Worm (Caenorhabditis elegans): ENCODE measurements around the gene C46C11.3.
A peak's percentile ranks its signal among the peaks of the same experiment; 100 is the strongest.

The C46C11.3 gene

DNA sequence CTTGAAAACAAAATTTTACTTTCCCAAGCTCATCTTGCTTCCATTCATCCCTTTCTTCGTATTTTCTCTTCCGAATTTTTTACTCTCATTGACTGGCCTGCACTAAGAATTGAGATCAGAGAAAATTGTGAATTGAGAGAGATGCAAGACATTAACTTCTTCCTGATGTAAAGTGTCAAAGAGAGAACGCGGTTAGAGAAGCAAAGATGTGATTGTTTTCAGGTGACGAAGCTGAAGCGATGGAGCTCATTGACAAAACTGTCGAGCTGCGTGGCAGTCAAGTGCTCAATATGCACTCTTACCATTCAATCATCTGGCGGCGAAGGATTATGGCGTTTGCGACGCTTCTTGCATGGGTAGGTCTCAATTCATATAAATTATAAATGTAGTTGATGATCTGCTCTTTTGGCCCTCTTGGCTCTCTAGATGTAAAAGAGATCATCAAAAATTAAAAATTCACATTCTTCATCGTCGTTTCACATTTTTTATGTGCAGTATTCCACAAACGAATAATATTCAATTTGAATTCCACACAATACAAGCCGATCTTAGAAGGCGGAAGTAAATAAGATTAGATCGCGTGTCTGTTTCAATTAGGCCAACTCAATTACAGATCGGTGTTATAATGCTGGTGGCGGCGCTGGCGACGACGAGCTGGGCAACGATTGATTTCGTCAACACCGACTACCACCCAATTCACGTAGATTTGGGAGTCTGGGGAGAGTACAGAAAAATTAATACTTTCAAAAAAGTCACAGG lies 6.9 kb downstream of the C46C11.3 start:
- TF ChIP-seq sma-9 (GFP tag; optimal IDR thresholded peaks at IDR 0.05) (no peak), sma-9 (tag; optimal IDR thresholded peaks at IDR 0.05) (no peak), ceh-82 (tag; optimal IDR thresholded peaks at IDR 0.05) (no peak), lin-11 (tag; optimal IDR thresholded peaks at IDR 0.05) (no peak), crh-2 (tag; optimal IDR thresholded peaks at IDR 0.05) (peak; percentile 2), lsy-2 (tag; optimal IDR thresholded peaks at IDR 0.05) (no peak), C34F6.9 (tag; optimal IDR thresholded peaks at IDR 0.05) (peak; percentile 23), lin-39 (tag; optimal IDR thresholded peaks at IDR 0.05) (no peak), ztf-1 (GFP tag; conservative IDR thresholded peaks at IDR 0.05) (no peak)

DNA sequence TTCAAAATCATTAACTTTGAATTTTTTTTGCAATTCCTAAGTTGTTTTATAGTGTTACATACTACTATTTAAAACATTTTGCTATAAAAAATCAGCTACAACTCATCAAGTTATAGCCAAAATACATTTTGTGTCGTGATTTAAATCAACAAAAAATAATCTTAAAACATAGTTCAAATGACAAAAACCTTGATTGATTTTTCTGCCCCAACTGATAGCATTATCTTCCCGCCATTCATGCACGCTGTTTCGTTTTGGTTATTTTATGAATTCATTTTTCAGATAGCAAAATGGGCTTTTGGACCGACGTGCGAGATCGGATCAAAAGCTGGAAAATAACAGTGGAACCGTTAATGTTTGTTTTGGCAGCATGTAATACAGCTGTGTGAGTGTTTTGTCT lies 10.0 kb downstream of the C46C11.3 start, which contains the start of gene slcr-46.1:
Gene slcr-46.1 (plus strand): TSS at position 274 of the 400 bp plus-strand sequence.
- TF ChIP-seq blmp-1 (tag; optimal IDR thresholded peaks at IDR 0.05; ENCODE audit: insufficient read depth) (no peak), nhr-129 (tag; optimal IDR thresholded peaks at IDR 0.05) (no peak), fos-1 (tag; optimal IDR thresholded peaks at IDR 0.05) (peak; percentile 68), nhr-10 (tag; optimal IDR thresholded peaks at IDR 0.05) (no peak), ceh-82 (tag; optimal IDR thresholded peaks at IDR 0.05) (no peak), lin-13 (GFP tag; optimal IDR thresholded peaks at IDR 0.05) (no peak)

DNA sequence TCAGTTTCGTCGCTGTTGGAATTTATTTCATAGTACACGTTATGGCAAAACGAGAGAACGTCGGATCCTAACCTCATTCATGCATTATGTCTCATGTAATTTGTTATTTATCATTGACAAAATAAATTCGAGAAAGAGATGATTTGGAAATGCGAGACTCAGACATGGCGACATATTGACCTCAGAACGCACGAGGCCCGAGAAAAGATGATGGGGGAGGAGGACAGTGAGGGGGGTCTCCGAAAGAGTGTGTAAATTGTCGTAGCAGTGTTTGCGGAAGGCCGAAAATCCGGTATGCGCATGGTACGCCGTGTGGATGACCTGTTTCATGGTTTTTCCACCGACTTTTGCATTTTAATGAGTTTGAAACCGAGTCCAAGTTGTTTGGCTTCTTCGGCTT lies 13.5 kb downstream of the C46C11.3 start:
- TF ChIP-seq nhr-11 (tag; optimal IDR thresholded peaks at IDR 0.05) (no peak), ceh-82 (tag; optimal IDR thresholded peaks at IDR 0.05) (no peak), lsy-2 (tag; optimal IDR thresholded peaks at IDR 0.05) (peak; percentile 28 to 54), zag-1 (tag; optimal IDR thresholded peaks at IDR 0.05) (no peak), lin-11 (tag; optimal IDR thresholded peaks at IDR 0.05) (peak; percentile 43), snpc-4 (tag; optimal IDR thresholded peaks at IDR 0.05) (no peak), ZK546.5 (tag; optimal IDR thresholded peaks at IDR 0.05) (no peak), crh-2 (tag; optimal IDR thresholded peaks at IDR 0.05) (no peak), peb-1 (tag; optimal IDR thresholded peaks at IDR 0.05) (no peak), skn-1 (tag; optimal IDR thresholded peaks at IDR 0.05) (no peak), ztf-1 (GFP tag; conservative IDR thresholded peaks at IDR 0.05) (no peak), alr-1 (tag; optimal IDR thresholded peaks at IDR 0.05) (no peak), lin-13 (GFP tag; optimal IDR thresholded peaks at IDR 0.05) (peak; percentile 16), dmd-4 (tag; optimal IDR thresholded peaks at IDR 0.05) (no peak), nhr-21 (tag; optimal IDR thresholded peaks at IDR 0.05) (no peak), sma-9 (GFP tag; optimal IDR thresholded peaks at IDR 0.05) (peak; percentile 66), sma-9 (tag; optimal IDR thresholded peaks at IDR 0.05) (no peak), nhr-6 (tag; optimal IDR thresholded peaks at IDR 0.05) (no peak), ztf-4 (tag; optimal IDR thresholded peaks at IDR 0.05) (no peak), unc-62 (GFP tag; optimal IDR thresholded peaks at IDR 0.05) (no peak), nhr-23 (tag; optimal IDR thresholded peaks at IDR 0.05) (no peak), egl-27 (tag; optimal IDR thresholded peaks at IDR 0.05) (no peak), C34F6.9 (tag; optimal IDR thresholded peaks at IDR 0.05) (peak; percentile 68), ceh-16 (tag; optimal IDR thresholded peaks at IDR 0.05) (no peak), nhr-12 (tag; optimal IDR thresholded peaks at IDR 0.05) (no peak), gmeb-1 (tag; optimal IDR thresholded peaks at IDR 0.05) (no peak), F13H6.1 (tag; optimal IDR thresholded peaks at IDR 0.05) (peak; percentile 64), nhr-10 (tag; optimal IDR thresholded peaks at IDR 0.05) (no peak), unc-39 (tag; optimal IDR thresholded peaks at IDR 0.05) (no peak), nhr-129 (tag; optimal IDR thresholded peaks at IDR 0.05) (peak; percentile 57), unc-55 (GFP tag; optimal IDR thresholded peaks at IDR 0.05) (peak; percentile 43), nhr-25 (tag; optimal IDR thresholded peaks at IDR 0.05) (no peak), nhr-77 (tag; optimal IDR thresholded peaks at IDR 0.05) (no peak), blmp-1 (tag; optimal IDR thresholded peaks at IDR 0.05; ENCODE audit: insufficient read depth) (no peak), ztf-11 (tag; optimal IDR thresholded peaks at IDR 0.05) (no peak), mdl-1 (tag; optimal IDR thresholded peaks at IDR 0.05) (peak in 1 of 2 experiments; percentile 55), fos-1 (tag; optimal IDR thresholded peaks at IDR 0.05) (no peak), elt-1 (tag; optimal IDR thresholded peaks at IDR 0.05) (no peak), lin-39 (tag; optimal IDR thresholded peaks at IDR 0.05) (no peak), mbf-1 (tag; optimal IDR thresholded peaks at IDR 0.05) (no peak), mab-5 (tag; optimal IDR thresholded peaks at IDR 0.05) (no peak), elt-3 (tag; optimal IDR thresholded peaks at IDR 0.05) (no peak)

Measured in whole organism, L2 larva.